Fruit fly (Drosophila melanogaster) Kc167 (cell line): ENCODE data around the gene CG18563.

Experiments
- Myc ChIP-seq: fragments of >200 bp; optimal IDR thresholded peaks from 2 replicates; lab custom pipeline; 2017; ENCODE audit warnings: missing external identifiers
- Sin3A ChIP-seq: fragments of >200 bp; optimal IDR thresholded peaks from 2 replicates; lab custom pipeline; 2018; ENCODE audit warnings: missing external identifiers
- h ChIP-seq: fragments of >200 bp; optimal IDR thresholded peaks from 3 replicates; lab custom pipeline; 2018; ENCODE audit warnings: missing external identifiers
- insv ChIP-seq: fragments of >200 bp; optimal IDR thresholded peaks from 3 replicates; lab custom pipeline; 2018; ENCODE audit warnings: missing external identifiers

DNA sequence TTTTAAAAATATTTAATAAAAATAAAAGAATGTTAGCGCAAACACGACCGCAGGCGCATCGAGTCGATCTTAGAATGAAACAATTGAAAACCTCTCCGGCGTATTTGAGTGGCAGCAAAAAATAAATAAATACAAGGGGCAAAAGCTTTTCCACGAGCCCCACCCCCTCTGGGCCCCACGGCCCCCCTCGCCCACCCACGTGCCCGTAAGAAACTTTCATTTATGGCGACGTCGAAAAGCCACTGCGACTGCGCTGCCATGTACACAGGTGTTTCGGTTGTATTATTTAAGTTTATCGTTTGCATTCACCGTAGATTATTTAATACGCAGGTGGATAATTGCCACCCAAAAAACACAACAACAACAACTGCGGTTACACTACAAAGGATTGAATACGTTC lies 9.4 kb downstream of the CG18563 start:
- TF ChIP-seq Myc (lab: Kevin White, UChicago) (no peak), Sin3A (lab: Kevin White, UChicago) (no peak), h (lab: Kevin White, UChicago) (no peak), insv (no peak)
